Worm (Caenorhabditis elegans): Measurements from ENCODE around the gene oxi-1.
A peak's percentile ranks its signal among the peaks of the same experiment; 100 is the strongest.

The oxi-1 gene

ce11 chrIII:10855398-10855880, 2.6 kb upstream of the oxi-1 start, which contains the start of gene Y39A1C.1 (continued):
- TF ChIP-seq C04F5.9 (tag; optimal IDR thresholded peaks at IDR 0.05) (no peak), grh-1 (GFP tag; IDR thresholded peaks at IDR 0.05) (no peak), mep-1 (tag; optimal IDR thresholded peaks at IDR 0.05) (no peak), lin-35 (GFP tag; optimal IDR thresholded peaks at IDR 0.05) (peak in 1 of 2 experiments; percentile 34), sox-4 (tag; optimal IDR thresholded peaks at IDR 0.05) (no peak), unc-98 (GFP tag; IDR thresholded peaks at IDR 0.05) (no peak), fkh-8 (tag; optimal IDR thresholded peaks at IDR 0.05) (peak; percentile 50), ets-5 (GFP tag; IDR thresholded peaks at IDR 0.05) (no peak), mef-2 (tag; optimal IDR thresholded peaks at IDR 0.05) (no peak), fkh-4 (tag; optimal IDR thresholded peaks at IDR 0.05; ENCODE audit: borderline replicate concordance) (no peak), sptf-1 (tag; optimal IDR thresholded peaks at IDR 0.05) (no peak), C34B4.2 (tag; optimal IDR thresholded peaks at IDR 0.05) (no peak), C16A3.4 (tag; optimal IDR thresholded peaks at IDR 0.05) (no peak), lin-15B (tag; optimal IDR thresholded peaks at IDR 0.05) (no peak), F16B12.6 (tag; optimal IDR thresholded peaks at IDR 0.05) (no peak), vab-15 (tag; optimal IDR thresholded peaks at IDR 0.05) (no peak), fos-1 (tag; optimal IDR thresholded peaks at IDR 0.05) (no peak), efl-1 (optimal IDR thresholded peaks at IDR 0.05) (peak; percentile 14 to 18), efl-1 (GFP tag; optimal IDR thresholded peaks at IDR 0.05 in 1 of 2) (peak in 1 of 2 experiments; percentile 22), alr-1 (tag; optimal IDR thresholded peaks at IDR 0.05; ENCODE audit: borderline replicate concordance) (no peak), hlh-4 (tag; optimal IDR thresholded peaks at IDR 0.05) (no peak), nhr-237 (tag; optimal IDR thresholded peaks at IDR 0.05) (no peak), unc-130 (tag; optimal IDR thresholded peaks at IDR 0.05) (no peak), ztf-11 (tag; optimal IDR thresholded peaks at IDR 0.05) (no peak), ceh-90 (tag; optimal IDR thresholded peaks at IDR 0.05) (no peak), elt-3 (tag; optimal IDR thresholded peaks at IDR 0.05) (no peak), elt-2 (tag; optimal IDR thresholded peaks at IDR 0.05) (no peak), mdl-1 (tag; optimal IDR thresholded peaks at IDR 0.05) (no peak), ceh-63 (GFP tag; optimal IDR thresholded peaks at IDR 0.05) (no peak), jun-1 (tag; optimal IDR thresholded peaks at IDR 0.05) (no peak), nhr-71 (tag; optimal IDR thresholded peaks at IDR 0.05) (peak; percentile 46), nhr-28 (tag; optimal IDR thresholded peaks at IDR 0.05) (no peak), aha-1 (tag; optimal IDR thresholded peaks at IDR 0.05) (no peak), snu-23 (GFP tag; optimal IDR thresholded peaks at IDR 0.05) (peak; percentile 26), nhr-77 (tag; optimal IDR thresholded peaks at IDR 0.05) (no peak), ztf-4 (tag; optimal IDR thresholded peaks at IDR 0.05) (no peak), ceh-8 (GFP tag; optimal IDR thresholded peaks at IDR 0.05) (no peak), egl-27 (tag; optimal IDR thresholded peaks at IDR 0.05) (no peak), nhr-19 (GFP tag; conservative IDR thresholded peaks at IDR 0.05) (peak; percentile 3; the same call in 1 of the 2 replicates), nhr-12 (tag; optimal IDR thresholded peaks at IDR 0.05) (no peak), aly-2 (tag; optimal IDR thresholded peaks at IDR 0.05) (no peak)

- TF ChIP-seq egl-13 (tag; optimal IDR thresholded peaks at IDR 0.05) (peak; percentile 34), sox-4 (tag; optimal IDR thresholded peaks at IDR 0.05) (peak; percentile 54), grh-1 (GFP tag; IDR thresholded peaks at IDR 0.05) (no peak), fkh-8 (tag; optimal IDR thresholded peaks at IDR 0.05) (peak; percentile 47), hpl-2 (GFP tag; optimal IDR thresholded peaks at IDR 0.05) (no peak), sptf-1 (tag; optimal IDR thresholded peaks at IDR 0.05) (no peak), alr-1 (tag; optimal IDR thresholded peaks at IDR 0.05; ENCODE audit: borderline replicate concordance) (peak; percentile 26), nhr-11 (tag; optimal IDR thresholded peaks at IDR 0.05) (no peak), nhr-90 (tag; optimal IDR thresholded peaks at IDR 0.05; ENCODE audit: poor library complexity) (peak; percentile 62), unc-30 (tag; optimal IDR thresholded peaks at IDR 0.05) (no peak), nhr-28 (tag; optimal IDR thresholded peaks at IDR 0.05) (no peak), efl-3 (GFP tag; optimal IDR thresholded peaks at IDR 0.05) (no peak), nhr-47 (tag; optimal IDR thresholded peaks at IDR 0.05) (peak; percentile 51), C34B4.2 (tag; optimal IDR thresholded peaks at IDR 0.05) (no peak), vab-15 (tag; optimal IDR thresholded peaks at IDR 0.05) (peak; percentile 3), nhr-19 (GFP tag; conservative IDR thresholded peaks at IDR 0.05) (peak; percentile 37), nhr-71 (tag; optimal IDR thresholded peaks at IDR 0.05) (peak; percentile 57), xbp-1 (tag; optimal IDR thresholded peaks at IDR 0.05) (peak; percentile 29), pax-3 (tag; optimal IDR thresholded peaks at IDR 0.05) (peak; percentile 11), ceh-88 (GFP tag; IDR thresholded peaks at IDR 0.05) (peak; percentile 49; the same call in 1 of the 2 replicates), hlh-4 (tag; optimal IDR thresholded peaks at IDR 0.05) (peak; percentile 8), isw-1 (GFP tag; IDR thresholded peaks at IDR 0.05) (peak; percentile 34), ceh-82 (tag; optimal IDR thresholded peaks at IDR 0.05) (no peak)
Observed at ce11 chrIII:10856830-10857229, 1.3 kb upstream of the oxi-1 start.

Data from whole organism, L1 larva.